Fruit fly (Drosophila melanogaster): Measurements from ENCODE around the gene RpL17.
"Not testable (repeated sequence)": the region's sequence is repeated elsewhere in the genome, so short reads cannot be mapped to it uniquely, and the experiment has no call there.

- TF ChIP-seq Adf1 (GFP tag; IDR thresholded peaks at IDR 0.05); crol (GFP tag; IDR thresholded peaks at IDR 0.05); hb (GFP tag; IDR thresholded peaks at IDR 0.05; ENCODE audit: partially characterized antibody); tap (tag; optimal IDR thresholded peaks at IDR 0.05); Fer3 (tag; optimal IDR thresholded peaks at IDR 0.05); NfI (GFP tag; optimal IDR thresholded peaks at IDR 0.05); yki (optimal IDR thresholded peaks at IDR 0.05); psq (GFP tag; optimal IDR thresholded peaks at IDR 0.05); Rx (GFP tag; IDR thresholded peaks at IDR 0.05); PHDP (tag; optimal IDR thresholded peaks at IDR 0.05); CG31224 (GFP tag; IDR thresholded peaks at IDR 0.05); fd96Cb (tag; optimal IDR thresholded peaks at IDR 0.05); corto (GFP tag; optimal IDR thresholded peaks at IDR 0.05); MBD-R2 (GFP tag; IDR thresholded peaks at IDR 0.05): not testable (repeated sequence)
These were observed 11.9 kb downstream of the RpL17 start for dm6 chrX:6732115-6732514.

Measured in whole organism, embryonic.